Worm (Caenorhabditis elegans): ENCODE results near the gene T13A10.1.

T13A10.1 gene

DNA sequence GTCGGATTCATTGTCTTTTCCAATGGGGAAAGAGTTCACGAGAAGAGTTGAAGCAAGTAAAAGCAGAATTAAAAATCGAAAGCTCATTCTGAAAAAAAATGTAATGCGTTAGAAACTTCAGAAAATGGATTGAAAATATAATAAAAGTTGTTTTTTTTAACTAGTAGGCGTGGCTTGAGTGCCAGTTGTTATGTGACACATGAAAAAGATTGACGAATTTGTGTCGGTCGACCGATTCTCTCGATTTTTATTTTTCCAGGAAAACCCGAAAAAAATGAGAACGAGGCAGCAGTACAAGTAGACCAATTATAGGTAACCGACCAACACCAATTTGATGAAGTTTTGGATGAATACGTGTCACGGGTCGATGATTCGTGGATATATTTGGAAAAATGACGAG is 16.1 kb upstream of the T13A10.1 start, which contains the start of gene nlp-16:
Gene nlp-16 (minus strand): TSS at position 101 of the 400 bp plus-strand sequence.
- TF ChIP-seq nhr-232 (tag; optimal IDR thresholded peaks at IDR 0.05) (no peak), ceh-31 (tag; optimal IDR thresholded peaks at IDR 0.05) (no peak), ceh-9 (tag; optimal IDR thresholded peaks at IDR 0.05) (no peak), zip-5 (tag; optimal IDR thresholded peaks at IDR 0.05) (no peak), ceh-30 (tag; optimal IDR thresholded peaks at IDR 0.05) (no peak), C38D4.7 (GFP tag; optimal IDR thresholded peaks at IDR 0.05) (no peak), ceh-22 (tag; optimal IDR thresholded peaks at IDR 0.05) (no peak), gmeb-2 (tag; optimal IDR thresholded peaks at IDR 0.05) (no peak), hlh-30 (tag; optimal IDR thresholded peaks at IDR 0.05; ENCODE audit: insufficient read depth) (no peak), nhr-11 (tag; optimal IDR thresholded peaks at IDR 0.05) (no peak), pat-9 (tag; optimal IDR thresholded peaks at IDR 0.05) (no peak), unc-86 (tag; optimal IDR thresholded peaks at IDR 0.05) (no peak), unc-3 (GFP tag; conservative IDR thresholded peaks at IDR 0.05) (no peak), unc-3 (tag; optimal IDR thresholded peaks at IDR 0.05) (no peak), dve-1 (tag; optimal IDR thresholded peaks at IDR 0.05) (no peak), ceh-45 (GFP tag; IDR thresholded peaks at IDR 0.05) (no peak), odd-2 (tag; optimal IDR thresholded peaks at IDR 0.05) (no peak), lin-11 (tag; optimal IDR thresholded peaks at IDR 0.05) (no peak), rnt-1 (tag; optimal IDR thresholded peaks at IDR 0.05) (no peak)

DNA sequence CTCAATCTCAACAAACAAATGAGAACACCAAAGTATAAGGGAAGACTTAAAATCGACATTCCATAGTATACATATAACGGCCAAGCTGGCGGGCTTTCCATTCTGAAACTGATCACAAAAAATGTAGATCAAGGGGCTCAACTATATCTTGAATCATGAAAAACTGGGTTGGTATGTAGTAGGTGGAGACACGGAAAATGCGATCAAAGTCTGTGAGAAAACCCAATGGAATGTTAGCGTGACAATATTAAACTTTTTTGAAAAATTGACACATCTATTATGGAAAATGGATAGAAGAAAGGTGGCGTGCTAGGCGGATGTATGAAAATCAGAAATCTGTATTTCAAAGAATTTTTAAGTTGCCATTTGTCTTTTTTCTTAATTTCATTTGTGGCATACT is 12.6 kb upstream of the T13A10.1 start, which contains the start of gene srv-28:
Gene srv-28 (minus strand): TSS at position 101 of the 400 bp plus-strand sequence.
- no peak for TF ChIP-seq pag-3 (tag; optimal IDR thresholded peaks at IDR 0.05; ENCODE audit: borderline replicate concordance)
- TF ChIP-seq ceh-45 (GFP tag; IDR thresholded peaks at IDR 0.05), result no peak
- no peak for TF ChIP-seq hlh-13 (GFP tag; optimal IDR thresholded peaks at IDR 0.05)
- no peak for TF ChIP-seq ets-4 (tag; optimal IDR thresholded peaks at IDR 0.05)
- no peak for TF ChIP-seq pha-4 (tag; optimal IDR thresholded peaks at IDR 0.05)
- TF ChIP-seq mec-3 (tag; optimal IDR thresholded peaks at IDR 0.05; ENCODE audit: borderline replicate concordance), result no peak
- no peak for TF ChIP-seq elt-4 (tag; optimal IDR thresholded peaks at IDR 0.05)
- no peak for TF ChIP-seq pqm-1 (tag; optimal IDR thresholded peaks at IDR 0.05)
- no peak for TF ChIP-seq pat-9 (tag; optimal IDR thresholded peaks at IDR 0.05)
- TF ChIP-seq ceh-6 (GFP tag; optimal IDR thresholded peaks at IDR 0.05), result no peak
- TF ChIP-seq ceh-22 (tag; optimal IDR thresholded peaks at IDR 0.05), result no peak
- TF ChIP-seq ceh-9 (tag; optimal IDR thresholded peaks at IDR 0.05), result no peak
- no peak for TF ChIP-seq ceh-34 (tag; optimal IDR thresholded peaks at IDR 0.05)
- TF ChIP-seq dve-1 (tag; optimal IDR thresholded peaks at IDR 0.05), result no peak
- TF ChIP-seq hlh-8 (tag; optimal IDR thresholded peaks at IDR 0.05), result no peak
- TF ChIP-seq Y22D7AL.16 (tag; optimal IDR thresholded peaks at IDR 0.05), result no peak
- no peak for TF ChIP-seq sox-2 (GFP tag; IDR thresholded peaks at IDR 0.05)
- no peak for TF ChIP-seq nfya-1 (tag; optimal IDR thresholded peaks at IDR 0.05)
- no peak for TF ChIP-seq ceh-19 (GFP tag; optimal IDR thresholded peaks at IDR 0.05)
- TF ChIP-seq ceh-14 (tag; optimal IDR thresholded peaks at IDR 0.05), result no peak

DNA sequence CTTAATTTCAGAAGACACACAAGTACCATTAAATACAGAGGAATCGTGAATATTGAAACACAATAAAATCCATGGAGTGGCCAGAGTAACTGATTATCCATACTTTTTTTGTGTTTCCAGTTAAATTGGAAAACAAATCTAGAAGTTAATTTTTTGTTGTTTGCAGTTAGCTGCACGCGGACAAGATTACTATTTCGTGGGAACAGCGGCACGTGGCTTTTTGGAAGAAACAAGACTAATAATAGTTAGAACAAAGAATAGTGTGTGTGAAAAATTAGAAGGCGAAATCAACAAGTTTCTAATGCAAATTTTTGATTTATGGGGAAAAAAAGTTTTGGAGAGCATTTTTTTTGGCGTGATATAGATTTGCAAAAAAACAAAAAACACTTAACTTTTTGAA is 9.4 kb upstream of the T13A10.1 start, which contains the start of gene srv-29:
Gene srv-29 (minus strand): TSS at position 101 of the 400 bp plus-strand sequence.
- no peak for TF ChIP-seq pha-4 (tag; optimal IDR thresholded peaks at IDR 0.05)
- no peak for TF ChIP-seq madf-2 (tag; optimal IDR thresholded peaks at IDR 0.05)
- no peak for TF ChIP-seq ceh-48 (tag; optimal IDR thresholded peaks at IDR 0.05)
- TF ChIP-seq ceh-14 (tag; optimal IDR thresholded peaks at IDR 0.05), result no peak
- TF ChIP-seq K02D7.2 (tag; optimal IDR thresholded peaks at IDR 0.05), result no peak
- no peak for TF ChIP-seq nhr-11 (tag; optimal IDR thresholded peaks at IDR 0.05)
- TF ChIP-seq mec-3 (tag; optimal IDR thresholded peaks at IDR 0.05; ENCODE audit: borderline replicate concordance), result no peak
- TF ChIP-seq ama-1 (optimal IDR thresholded peaks at IDR 0.05), result no peak
- TF ChIP-seq ceh-31 (tag; optimal IDR thresholded peaks at IDR 0.05), result no peak
- no peak for TF ChIP-seq hlh-8 (tag; optimal IDR thresholded peaks at IDR 0.05)
- no peak for TF ChIP-seq ceh-18 (tag; optimal IDR thresholded peaks at IDR 0.05)
- no peak for TF ChIP-seq npax-4 (tag; optimal IDR thresholded peaks at IDR 0.05)

Measured in whole organism, late embryonic.